Fruit fly (Drosophila melanogaster) whole organism, embryonic: Measurements from ENCODE around the gene FoxL1.

ENCODE experiments used
- Adf1 ChIP-seq: fragments of 200-800 bp; sonication (Bioruptor generic); IDR thresholded peaks from 2 replicates; pipeline ENCODE4 v1.3.6; 2022; ENCODE audit warnings: missing biosample characterization, missing genetic modification characterization
- CG10431 ChIP-seq: fragments of 200-800 bp; sonication (Bioruptor generic); optimal IDR thresholded peaks from 3 replicates; lab custom pipeline; 2018; ENCODE audit warnings: missing biosample characterization, mild to moderate bottlenecking, missing genetic modification characterization
- CG10654 ChIP-seq: fragments of 200-800 bp; sonication (Bioruptor generic); optimal IDR thresholded peaks from 2 replicates; lab custom pipeline; 2016; ENCODE audit warnings: missing biosample characterization, missing genetic modification characterization
- CG10979 ChIP-seq: fragments of 200-800 bp; sonication (Bioruptor generic); optimal IDR thresholded peaks from 2 replicates; lab custom pipeline; 2018; ENCODE audit warnings: missing biosample characterization, mild to moderate bottlenecking, missing genetic modification characterization, moderate library complexity
- CG11456 ChIP-seq: fragments of 200-800 bp; sonication (Bioruptor generic); IDR thresholded peaks from 3 replicates; pipeline ENCODE4 v1.3.6; 2022; ENCODE audit warnings: missing biosample characterization, missing genetic modification characterization
- CG11695 ChIP-seq: fragments of 200-800 bp; sonication (Bioruptor generic); IDR thresholded peaks from 3 replicates; pipeline ENCODE4 v1.3.6; 2022; ENCODE audit warnings: missing biosample characterization, missing genetic modification characterization
- CG11696 ChIP-seq: fragments of 200-800 bp; sonication (Bioruptor generic); IDR thresholded peaks from 2 replicates; pipeline ENCODE4 v1.3.6; 2022; ENCODE audit warnings: missing biosample characterization, missing genetic modification characterization
- CG12391 ChIP-seq: fragments of 200-800 bp; sonication (Bioruptor generic); optimal IDR thresholded peaks from 3 replicates; lab custom pipeline; 2018; ENCODE audit warnings: missing biosample characterization, mild to moderate bottlenecking, missing genetic modification characterization, moderate library complexity
- CG12744 ChIP-seq: fragments of 200-800 bp; sonication (Bioruptor generic); optimal IDR thresholded peaks from 2 replicates; lab custom pipeline; 2016; ENCODE audit warnings: missing biosample characterization, missing genetic modification characterization
- CG13624 ChIP-seq: fragments of 200-800 bp; sonication (Bioruptor generic); optimal IDR thresholded peaks from 2 replicates; lab custom pipeline; 2016; ENCODE audit warnings: missing biosample characterization, missing genetic modification characterization
- CG13894 ChIP-seq: fragments of 200-800 bp; sonication (Bioruptor generic); optimal IDR thresholded peaks from 3 replicates; lab custom pipeline; 2018; ENCODE audit warnings: missing biosample characterization, mild to moderate bottlenecking, missing genetic modification characterization, moderate library complexity
- CG17328 ChIP-seq: fragments of 200-800 bp; sonication (Bioruptor generic); IDR thresholded peaks from 2 replicates; pipeline ENCODE4 v1.3.6; 2022; ENCODE audit warnings: missing biosample characterization, missing genetic modification characterization
- CG18011 ChIP-seq: fragments of 200-800 bp; sonication (Bioruptor generic); optimal IDR thresholded peaks from 2 replicates; lab custom pipeline; 2017; ENCODE audit warnings: missing biosample characterization, missing genetic modification characterization, mild to moderate bottlenecking, moderate library complexity, missing genotype
- CG33213 ChIP-seq: fragments of 200-800 bp; sonication (Bioruptor generic); optimal IDR thresholded peaks from 3 replicates; lab custom pipeline; 2016; ENCODE audit warnings: missing biosample characterization, missing genetic modification characterization
- CG34224 ChIP-seq: fragments of 200-800 bp; sonication (Bioruptor generic); IDR thresholded peaks from 3 replicates; pipeline ENCODE4 v1.3.6; 2022; ENCODE audit warnings: missing biosample characterization, missing genetic modification characterization; ENCODE audit not compliant: partially characterized antibody
- CG4404 ChIP-seq: fragments of 200-800 bp; sonication (Bioruptor generic); IDR thresholded peaks from 2 replicates; pipeline ENCODE4 v1.3.6; 2022; ENCODE audit warnings: missing biosample characterization, missing genetic modification characterization
- CG4820 ChIP-seq: fragments of 200-800 bp; sonication (Bioruptor generic); optimal IDR thresholded peaks from 3 replicates; lab custom pipeline; 2016; ENCODE audit warnings: missing biosample characterization, missing genetic modification characterization
- CG6683 ChIP-seq: fragments of 200-800 bp; sonication (Bioruptor generic); optimal IDR thresholded peaks from 2 replicates; lab custom pipeline; 2017; ENCODE audit warnings: missing biosample characterization, mild to moderate bottlenecking, missing genetic modification characterization, missing genetic modification reagents
- CG7556 ChIP-seq: fragments of 200-800 bp; sonication (Bioruptor generic); optimal IDR thresholded peaks from 2 replicates; lab custom pipeline; 2017; ENCODE audit warnings: missing biosample characterization, mild to moderate bottlenecking, missing genetic modification characterization
- CG7987 ChIP-seq: fragments of 200-800 bp; sonication (Bioruptor generic); optimal IDR thresholded peaks from 2 replicates; lab custom pipeline; 2018; ENCODE audit warnings: missing biosample characterization, mild to moderate bottlenecking, missing genetic modification characterization, moderate library complexity
- CG8944 ChIP-seq: fragments of 200-800 bp; sonication (Bioruptor generic); optimal IDR thresholded peaks from 3 replicates; lab custom pipeline; 2016; ENCODE audit warnings: missing biosample characterization, missing genetic modification characterization
- CTCF ChIP-seq: fragments of 200-800 bp; sonication (Bioruptor generic); optimal IDR thresholded peaks from 2 replicates; lab custom pipeline; 2017; ENCODE audit warnings: missing biosample characterization, mild to moderate bottlenecking, missing genetic modification characterization, moderate library complexity
- Dip2 ChIP-seq: fragments of 200-800 bp; sonication (Bioruptor generic); IDR thresholded peaks from 2 replicates; pipeline ENCODE4 v1.3.6; 2022; ENCODE audit warnings: missing biosample characterization, missing genetic modification characterization
- E2f1 ChIP-seq: fragments of 200-800 bp; sonication (Bioruptor generic); IDR thresholded peaks from 2 replicates; pipeline ENCODE4 v1.3.6; 2022; ENCODE audit warnings: missing biosample characterization, missing genetic modification characterization
- Rx ChIP-seq: fragments of 200-800 bp; sonication (Bioruptor generic); IDR thresholded peaks from 2 replicates; pipeline ENCODE4 v1.3.6; 2022; ENCODE audit warnings: missing biosample characterization, missing genetic modification characterization
- TFAM ChIP-seq: fragments of 200-800 bp; sonication (Bioruptor generic); optimal IDR thresholded peaks from 2 replicates; lab custom pipeline; 2017; ENCODE audit warnings: missing biosample characterization, missing genetic modification characterization, inconsistent platforms
- Usf ChIP-seq: fragments of 200-800 bp; sonication (Bioruptor generic); optimal IDR thresholded peaks from 2 replicates; lab custom pipeline; 2017; ENCODE audit warnings: missing genotype, missing biosample characterization, missing genetic modification characterization
- Xrp1 ChIP-seq: fragments of 200-800 bp; sonication (Bioruptor generic); IDR thresholded peaks from 2 replicates; pipeline ENCODE4 v1.3.6; 2022; ENCODE audit warnings: missing biosample characterization, missing genetic modification characterization
- az2 ChIP-seq: fragments of 200-800 bp; sonication (Bioruptor generic); optimal IDR thresholded peaks from 3 replicates; lab custom pipeline; 2016; ENCODE audit warnings: missing biosample characterization, missing genetic modification characterization
- bcd ChIP-seq: fragments of 200-800 bp; sonication (Bioruptor generic); optimal IDR thresholded peaks from 2 replicates; lab custom pipeline; 2017; ENCODE audit warnings: missing biosample characterization, mild to moderate bottlenecking, missing genetic modification characterization
- bsh ChIP-seq, 2 experiments: fragments of 200-800 bp; sonication (Bioruptor generic); optimal IDR thresholded peaks; 2 replicates each; lab custom pipeline; 2017 to 2018; ENCODE audit warnings: mild to moderate bottlenecking in 2 of 2, missing biosample characterization in 2 of 2, missing genetic modification characterization in 2 of 2, moderate library complexity in 1 of 2
- cg ChIP-seq: fragments of 200-800 bp; sonication (Bioruptor generic); optimal IDR thresholded peaks from 3 replicates; lab custom pipeline; 2019; ENCODE audit warnings: missing biosample characterization, mild to moderate bottlenecking, missing genetic modification characterization, moderate library complexity
- crp ChIP-seq, 2 experiments: fragments of 200-800 bp; sonication (Bioruptor generic); optimal IDR thresholded peaks; 2 replicates in 1 of 2; 3 replicates in 1 of 2; lab custom pipeline; 2017; ENCODE audit warnings: missing biosample characterization in 2 of 2, missing genetic modification characterization in 2 of 2, mild to moderate bottlenecking in 1 of 2, moderate library complexity in 1 of 2
- dan ChIP-seq: fragments of 200-800 bp; sonication (Bioruptor generic); IDR thresholded peaks from 2 replicates; pipeline ENCODE4 v1.3.6; 2022; ENCODE audit warnings: missing biosample characterization, missing genetic modification characterization
- danr ChIP-seq: fragments of 200-800 bp; sonication (Bioruptor generic); IDR thresholded peaks from 2 replicates; pipeline ENCODE4 v1.3.6; 2022; ENCODE audit warnings: missing biosample characterization, missing genetic modification characterization
- disco-r ChIP-seq: fragments of 200-800 bp; sonication (Bioruptor generic); optimal IDR thresholded peaks from 2 replicates; lab custom pipeline; 2016; ENCODE audit warnings: missing biosample characterization, missing genetic modification characterization
- fd64A ChIP-seq: fragments of 200-800 bp; sonication (Bioruptor generic); optimal IDR thresholded peaks from 3 replicates; lab custom pipeline; 2018; ENCODE audit warnings: missing biosample characterization, mild to moderate bottlenecking, missing genetic modification characterization
- gfzf ChIP-seq: fragments of 200-800 bp; sonication (Bioruptor generic); optimal IDR thresholded peaks from 2 replicates; lab custom pipeline; 2016; ENCODE audit warnings: missing biosample characterization, mild to moderate bottlenecking, missing genetic modification characterization, moderate library complexity
- her ChIP-seq: fragments of 200-800 bp; sonication (Bioruptor generic); optimal IDR thresholded peaks from 2 replicates; lab custom pipeline; 2016; ENCODE audit warnings: missing biosample characterization, missing genetic modification characterization
- ind ChIP-seq: fragments of 200-800 bp; sonication (Bioruptor generic); optimal IDR thresholded peaks from 3 replicates; lab custom pipeline; 2016; ENCODE audit warnings: missing biosample characterization, missing genetic modification characterization
- lov ChIP-seq, 2 experiments: fragments of 200-800 bp in 1 of 2; fragments of >200 bp in 1 of 2; sonication (Bioruptor generic) in 1 of 2; IDR thresholded peaks in 1 of 2; optimal IDR thresholded peaks in 1 of 2; 2 replicates in 1 of 2; 3 replicates in 1 of 2; pipeline versions ENCODE4 v1.3.6 to Lab custom; 2017 to 2022; ENCODE audit warnings: missing biosample characterization in 1 of 2, missing genetic modification characterization in 1 of 2
- nau ChIP-seq: fragments of 200-800 bp; sonication (Bioruptor generic); optimal IDR thresholded peaks from 3 replicates; lab custom pipeline; 2017; ENCODE audit warnings: missing biosample characterization, mild to moderate bottlenecking, missing genetic modification characterization, missing genetic modification reagents
- pb ChIP-seq: fragments of 200-800 bp; sonication (Bioruptor generic); optimal IDR thresholded peaks from 3 replicates; lab custom pipeline; 2016; ENCODE audit warnings: missing biosample characterization, missing genetic modification characterization
- pnt ChIP-seq: fragments of 200-800 bp; sonication (Bioruptor generic); optimal IDR thresholded peaks from 3 replicates; lab custom pipeline; 2016; ENCODE audit warnings: missing biosample characterization, missing genetic modification characterization
- row ChIP-seq: fragments of 200-800 bp; sonication (Bioruptor generic); IDR thresholded peaks from 3 replicates; pipeline ENCODE4 v1.3.6; 2022; ENCODE audit warnings: missing biosample characterization, missing genetic modification characterization
- schlank ChIP-seq: fragments of 200-800 bp; sonication (Bioruptor generic); optimal IDR thresholded peaks from 2 replicates; lab custom pipeline; 2018; ENCODE audit warnings: missing biosample characterization, mild to moderate bottlenecking, missing genetic modification characterization
- trh ChIP-seq: fragments of 200-800 bp; sonication (Bioruptor generic); optimal IDR thresholded peaks from 2 replicates; lab custom pipeline; 2016; ENCODE audit warnings: missing biosample characterization, missing genetic modification characterization
- twi ChIP-seq: fragments of 200-800 bp; optimal IDR thresholded peaks from 2 replicates; lab custom pipeline; 2019; ENCODE audit warnings: missing biosample characterization, mild to moderate bottlenecking, missing genetic modification characterization, moderate library complexity
- tx ChIP-seq: fragments of 200-800 bp; sonication (Bioruptor generic); optimal IDR thresholded peaks from 2 replicates; lab custom pipeline; 2016; ENCODE audit warnings: missing biosample characterization, missing genetic modification characterization
- unpg ChIP-seq: fragments of 200-800 bp; sonication (Bioruptor generic); optimal IDR thresholded peaks from 3 replicates; lab custom pipeline; 2018; ENCODE audit warnings: missing biosample characterization, mild to moderate bottlenecking, missing genetic modification characterization, moderate library complexity

The FoxL1 gene

dm6 chr3L:3970372-3971031 is 48.2 kb upstream of the FoxL1 start (continued):
- no peak for TF ChIP-seq CG11696 (GFP tag; lab: Robert Waterston, UW)
- TF ChIP-seq bcd (GFP tag; lab: Kevin White, UChicago) = peak; percentile 39
- no peak for TF ChIP-seq CG7987
- TF ChIP-seq CG4820 (GFP tag; lab: Kevin White, UChicago) = peak; percentile 3
- TF ChIP-seq CG34224 (GFP tag; lab: Robert Waterston, UW) = no peak
- peak; percentile 67 for TF ChIP-seq CG7556 (GFP tag; lab: Kevin White, UChicago)
- TF ChIP-seq CG10979 (tag; lab: Kevin White, UChicago) = peak; percentile 37
- TF ChIP-seq CG12744 (GFP tag; lab: Kevin White, UChicago) = no peak
- 0 out of 3 replicates have a peak, but pooled peaks have one; percentile 9 for TF ChIP-seq CG11456
- no peak for TF ChIP-seq CTCF (GFP tag; lab: Kevin White, UChicago)
- no peak for TF ChIP-seq Dip2
- TF ChIP-seq CG4404 = no peak
- no peak for TF ChIP-seq schlank (tag; lab: Kevin White, UChicago)
- no peak for TF ChIP-seq lov (optimal IDR thresholded peaks at IDR 0.05; lab: Kevin White, UChicago)
- no peak for TF ChIP-seq lov (GFP tag; IDR thresholded peaks at IDR 0.05; lab: Robert Waterston, UW)
- TF ChIP-seq row (GFP tag; lab: Robert Waterston, UW) = peak; percentile 79
- TF ChIP-seq CG10431 = no peak
- no peak for TF ChIP-seq twi
- TF ChIP-seq CG13624 (GFP tag; lab: Kevin White, UChicago) = no peak
- no peak for TF ChIP-seq pnt (GFP tag; lab: Kevin White, UChicago)
- TF ChIP-seq CG33213 (GFP tag; lab: Kevin White, UChicago) = no peak
- TF ChIP-seq pb (GFP tag; lab: Kevin White, UChicago) = no peak
- no peak for TF ChIP-seq Rx (GFP tag; lab: Robert Waterston, UW)
- no peak for TF ChIP-seq disco-r (GFP tag; lab: Kevin White, UChicago)
- TF ChIP-seq trh (GFP tag; lab: Kevin White, UChicago) = no peak
- no peak for TF ChIP-seq CG11695 (GFP tag; lab: Robert Waterston, UW)
- TF ChIP-seq her = no peak
- TF ChIP-seq nau (GFP tag; lab: Kevin White, UChicago) = no peak
- TF ChIP-seq tx = no peak
- TF ChIP-seq CG13894 (tag; lab: Kevin White, UChicago) = no peak
- no peak for TF ChIP-seq crp (GFP tag; optimal IDR thresholded peaks at IDR 0.05; lab: Kevin White, UChicago)
- TF ChIP-seq Usf (GFP tag; lab: Kevin White, UChicago) = no peak
- peak; percentile 26 for TF ChIP-seq unpg (GFP tag; lab: Kevin White, UChicago)
- no peak for TF ChIP-seq fd64A (GFP tag; lab: Kevin White, UChicago)
- TF ChIP-seq dan (GFP tag; lab: Robert Waterston, UW) = no peak
- no peak for TF ChIP-seq CG6683 (GFP tag; lab: Kevin White, UChicago)
- no peak for TF ChIP-seq TFAM (GFP tag; lab: Kevin White, UChicago)
- no peak for TF ChIP-seq ind (GFP tag; lab: Kevin White, UChicago)
- TF ChIP-seq CG10654 (GFP tag; lab: Kevin White, UChicago) = no peak
- TF ChIP-seq cg = peak; percentile 24
- peak; percentile 29 for TF ChIP-seq az2
- 0 out of 2 replicates have a peak, but pooled peaks have one; percentile 22 for TF ChIP-seq E2f1 (GFP tag; lab: Robert Waterston, UW)
- peak; percentile 52; the same call in 1 of the 2 replicates for TF ChIP-seq Xrp1 (GFP tag; lab: Robert Waterston, UW)
- no peak for TF ChIP-seq gfzf
- peak; percentile 39 for TF ChIP-seq CG12391 (tag; lab: Kevin White, UChicago)
- 0 out of 2 replicates have a peak, but pooled peaks have one; percentile 41 for TF ChIP-seq CG17328 (GFP tag; lab: Robert Waterston, UW)
- no peak; the same call in 1 of the 2 replicates for TF ChIP-seq Adf1
- TF ChIP-seq danr (GFP tag; lab: Robert Waterston, UW) = no peak
- TF ChIP-seq CG18011 (GFP tag; lab: Kevin White, UChicago) = no peak
- TF ChIP-seq CG8944 (GFP tag; lab: Kevin White, UChicago) = no peak
- peak in 1 of 2 experiments; percentile 60 for TF ChIP-seq bsh (GFP tag; optimal IDR thresholded peaks at IDR 0.05; lab: Kevin White, UChicago)
